Fruit fly (Drosophila melanogaster): ENCODE data around the gene Hsc70-4.

Gene Hsc70-4

dm6 chr3R:15229329-15229876 is 13.1 kb upstream of the Hsc70-4 start, which contains the start of the genes Art3 and mRpS10 (continued):
- TF ChIP-seq exex (tag; optimal IDR thresholded peaks at IDR 0.05) (peak; percentile 99), Doc2 (GFP tag; IDR thresholded peaks at IDR 0.05) (peak; percentile 99), grn (GFP tag; optimal IDR thresholded peaks at IDR 0.05) (peak; percentile 95), CG34376 (GFP tag; optimal IDR thresholded peaks at IDR 0.05) (peak; percentile 100), mam (GFP tag; optimal IDR thresholded peaks at IDR 0.05) (peak; percentile 100), Eip74EF (GFP tag; optimal IDR thresholded peaks at IDR 0.05) (peak in 1 of 2 experiments; percentile 99), Ssrp (tag; optimal IDR thresholded peaks at IDR 0.05) (peak; percentile 100), Mad (GFP tag; optimal IDR thresholded peaks at IDR 0.05) (peak; percentile 100), Hr3 (GFP tag; optimal IDR thresholded peaks at IDR 0.05) (peak; percentile 100), Lim3 (GFP tag; IDR thresholded peaks at IDR 0.05) (peak; percentile 99), CG16863 (GFP tag; optimal IDR thresholded peaks at IDR 0.05) (peak; percentile 100), CG12942 (GFP tag; optimal IDR thresholded peaks at IDR 0.05) (peak; percentile 100), ci (GFP tag; IDR thresholded peaks at IDR 0.05) (peak; percentile 100), Atf-2 (GFP tag; optimal IDR thresholded peaks at IDR 0.05) (peak; percentile 100), CG16813 (GFP tag; IDR thresholded peaks at IDR 0.05; ENCODE audit: partially characterized antibody) (no peak), fd64A (GFP tag; optimal IDR thresholded peaks at IDR 0.05) (peak; percentile 99), CG4360 (GFP tag; IDR thresholded peaks at IDR 0.05) (peak; percentile 96), CG3847 (GFP tag; IDR thresholded peaks at IDR 0.05) (peak; percentile 100), CG8765 (GFP tag; IDR thresholded peaks at IDR 0.05) (peak; percentile 100), CG12104 (GFP tag; optimal IDR thresholded peaks at IDR 0.05) (peak; percentile 100), ab (GFP tag; optimal IDR thresholded peaks at IDR 0.05) (peak; percentile 98), CG18619 (GFP tag; optimal IDR thresholded peaks at IDR 0.05) (peak; percentile 100), Chrac-16 (GFP tag; optimal IDR thresholded peaks at IDR 0.05) (peak; percentile 100), Dip2 (GFP tag; IDR thresholded peaks at IDR 0.05) (peak; percentile 84), ftz-f1 (GFP tag; optimal IDR thresholded peaks at IDR 0.05) (peak; percentile 94), CG12769 (tag; optimal IDR thresholded peaks at IDR 0.05) (peak; percentile 100), esg (GFP tag; conservative IDR thresholded peaks at IDR 0.05) (peak; percentile 100), HLH4C (GFP tag; IDR thresholded peaks at IDR 0.05; ENCODE audit: partially characterized antibody) (no peak), CG17612 (GFP tag; IDR thresholded peaks at IDR 0.05) (peak; percentile 100), CG11560 (tag; IDR thresholded peaks at IDR 0.05) (peak; percentile 95), zen (tag; optimal IDR thresholded peaks at IDR 0.05) (peak; percentile 100), CG15696 (tag; optimal IDR thresholded peaks at IDR 0.05) (peak; percentile 100), toy (GFP tag; IDR thresholded peaks at IDR 0.05) (peak; percentile 100), B-H1 (GFP tag; IDR thresholded peaks at IDR 0.05) (peak; percentile 100), Aef1 (GFP tag; IDR thresholded peaks at IDR 0.05) (peak; percentile 100), CG32772 (GFP tag; IDR thresholded peaks at IDR 0.05) (peak; percentile 100), CG7928 (GFP tag; optimal IDR thresholded peaks at IDR 0.05) (peak; percentile 89), CG2129 (GFP tag; IDR thresholded peaks at IDR 0.05; ENCODE audit: partially characterized antibody) (no peak), Dll (GFP tag; IDR thresholded peaks at IDR 0.05; ENCODE audit: partially characterized antibody) (no peak), CG14965 (GFP tag; optimal IDR thresholded peaks at IDR 0.05; ENCODE audit: borderline replicate concordance) (peak; percentile 94), CG1233 (GFP tag; optimal IDR thresholded peaks at IDR 0.05) (peak; percentile 100), Vsx1 (GFP tag; optimal IDR thresholded peaks at IDR 0.05) (peak; percentile 99), so (GFP tag; IDR thresholded peaks at IDR 0.05) (peak; percentile 100), kah (GFP tag; optimal IDR thresholded peaks at IDR 0.05) (peak; percentile 99), CG5953 (GFP tag; IDR thresholded peaks at IDR 0.05) (peak; percentile 100), lmd (GFP tag; IDR thresholded peaks at IDR 0.05) (peak; percentile 100), CG11723 (GFP tag; optimal IDR thresholded peaks at IDR 0.05) (peak; percentile 99), CG10209 (GFP tag; optimal IDR thresholded peaks at IDR 0.05) (peak; percentile 100), CG12659 (GFP tag; optimal IDR thresholded peaks at IDR 0.05) (peak; percentile 100), sqz (GFP tag; optimal IDR thresholded peaks at IDR 0.05) (peak; percentile 100)
